Fruit fly (Drosophila melanogaster) whole organism, embryonic: ENCODE measurements around the gene regucalcin.

Experiments
- BEAF-32 ChIP-seq: fragments of 200-800 bp; sonication (Bioruptor generic); optimal IDR thresholded peaks from 3 replicates; lab custom pipeline; 2017; ENCODE audit warnings: missing biosample characterization, missing genetic modification characterization, mild to moderate bottlenecking, moderate library complexity, missing genetic modification reagents
- Blimp-1 ChIP-seq: fragments of 200-800 bp; sonication (Bioruptor generic); optimal IDR thresholded peaks from 3 replicates; lab custom pipeline; 2018; ENCODE audit warnings: missing biosample characterization, missing genetic modification characterization, mild to moderate bottlenecking, moderate library complexity, missing genetic modification reagents
- CG10654 ChIP-seq: fragments of 200-800 bp; sonication (Bioruptor generic); optimal IDR thresholded peaks from 2 replicates; lab custom pipeline; 2016; ENCODE audit warnings: missing biosample characterization, missing genetic modification characterization
- CG11398 ChIP-seq: fragments of 200-800 bp; sonication (Bioruptor generic); optimal IDR thresholded peaks from 2 replicates; lab custom pipeline; 2016; ENCODE audit warnings: missing biosample characterization, missing genetic modification characterization
- CG12219 ChIP-seq: fragments of 200-800 bp; sonication (Bioruptor generic); optimal IDR thresholded peaks from 3 replicates; lab custom pipeline; 2018; ENCODE audit warnings: missing biosample characterization, mild to moderate bottlenecking, missing genetic modification characterization
- CG12391 ChIP-seq: fragments of 200-800 bp; sonication (Bioruptor generic); optimal IDR thresholded peaks from 3 replicates; lab custom pipeline; 2018; ENCODE audit warnings: missing biosample characterization, mild to moderate bottlenecking, missing genetic modification characterization, moderate library complexity
- CG12659 ChIP-seq: fragments of 200-800 bp; sonication (Bioruptor generic); optimal IDR thresholded peaks from 3 replicates; lab custom pipeline; 2017; ENCODE audit warnings: mild to moderate bottlenecking, missing biosample characterization, missing genetic modification reagents, missing genetic modification characterization
- CG13123 ChIP-seq: fragments of 200-800 bp; sonication (Bioruptor generic); optimal IDR thresholded peaks from 2 replicates; lab custom pipeline; 2016; ENCODE audit warnings: missing biosample characterization, missing genetic modification characterization
- CG13775 ChIP-seq: fragments of 200-800 bp; sonication (Bioruptor generic); optimal IDR thresholded peaks from 3 replicates; lab custom pipeline; 2017; ENCODE audit warnings: missing biosample characterization, mild to moderate bottlenecking, missing genetic modification characterization
- CG14014 ChIP-seq: fragments of 200-800 bp; sonication (Bioruptor generic); IDR thresholded peaks from 2 replicates; pipeline ENCODE4 v1.3.6; 2022; ENCODE audit warnings: missing biosample characterization, missing genetic modification characterization
- CG14050 ChIP-seq: fragments of 200-800 bp; sonication (Bioruptor generic); IDR thresholded peaks from 3 replicates; pipeline ENCODE4 v1.3.6; 2022; ENCODE audit warnings: missing biosample characterization, missing genetic modification characterization
- CG14860 ChIP-seq: fragments of 200-800 bp; sonication (Bioruptor generic); IDR thresholded peaks from 3 replicates; pipeline ENCODE4 v1.3.6; 2022; ENCODE audit warnings: missing biosample characterization, missing genetic modification characterization; ENCODE audit not compliant: partially characterized antibody
- CG15601 ChIP-seq: fragments of 200-800 bp; sonication (Bioruptor generic); optimal IDR thresholded peaks from 3 replicates; lab custom pipeline; 2019; ENCODE audit warnings: missing biosample characterization, mild to moderate bottlenecking, missing genetic modification characterization, moderate library complexity
- CG18619 ChIP-seq: fragments of 200-800 bp; sonication (Bioruptor generic); optimal IDR thresholded peaks from 3 replicates; lab custom pipeline; 2017; ENCODE audit warnings: missing biosample characterization, mild to moderate bottlenecking, missing genetic modification characterization
- CG2199 ChIP-seq: fragments of 200-800 bp; sonication (Bioruptor generic); IDR thresholded peaks from 3 replicates; pipeline ENCODE4 v1.3.6; 2022; ENCODE audit warnings: missing biosample characterization, missing genetic modification characterization
- CG2678 ChIP-seq: fragments of 200-800 bp; sonication (Bioruptor generic); optimal IDR thresholded peaks from 3 replicates; lab custom pipeline; 2019; ENCODE audit warnings: missing biosample characterization, mild to moderate bottlenecking, missing genetic modification characterization, moderate library complexity
- CG31224 ChIP-seq: fragments of 200-800 bp; sonication (Bioruptor generic); IDR thresholded peaks from 2 replicates; pipeline ENCODE4 v1.3.6; 2022; ENCODE audit warnings: missing biosample characterization, missing genetic modification characterization
- CG31441 ChIP-seq: fragments of 200-800 bp; sonication (Bioruptor generic); IDR thresholded peaks from 2 replicates; pipeline ENCODE4 v1.3.6; 2022; ENCODE audit warnings: missing biosample characterization, missing genetic modification characterization
- CG33213 ChIP-seq: fragments of 200-800 bp; sonication (Bioruptor generic); optimal IDR thresholded peaks from 3 replicates; lab custom pipeline; 2016; ENCODE audit warnings: missing biosample characterization, missing genetic modification characterization
- CG6272 ChIP-seq: fragments of 200-800 bp; sonication (Bioruptor generic); IDR thresholded peaks from 2 replicates; pipeline ENCODE4 v1.3.6; 2022; ENCODE audit warnings: missing biosample characterization, missing genetic modification characterization
- CG7963 ChIP-seq: fragments of 200-800 bp; sonication (Bioruptor generic); IDR thresholded peaks from 3 replicates; pipeline ENCODE4 v1.3.6; 2022; ENCODE audit warnings: missing biosample characterization, missing genetic modification characterization; ENCODE audit not compliant: partially characterized antibody
- CG8924 ChIP-seq: fragments of 200-800 bp; optimal IDR thresholded peaks from 3 replicates; lab custom pipeline; 2019; ENCODE audit warnings: missing biosample characterization, mild to moderate bottlenecking, missing genetic modification characterization, moderate library complexity
- Doc2 ChIP-seq: fragments of 200-800 bp; sonication (Bioruptor generic); IDR thresholded peaks from 2 replicates; pipeline ENCODE4 v1.3.6; 2022; ENCODE audit warnings: missing biosample characterization, missing genetic modification characterization
- E2f2 ChIP-seq: fragments of 200-800 bp; sonication (Bioruptor generic); IDR thresholded peaks from 2 replicates; pipeline ENCODE4 v1.3.6; 2022; ENCODE audit warnings: missing biosample characterization, missing genetic modification characterization
- ERR ChIP-seq: fragments of 200-800 bp; sonication (Bioruptor generic); optimal IDR thresholded peaks from 2 replicates; lab custom pipeline; 2016; ENCODE audit warnings: missing biosample characterization, missing genetic modification characterization
- HLH4C ChIP-seq: fragments of 200-800 bp; sonication (Bioruptor generic); IDR thresholded peaks from 3 replicates; pipeline ENCODE4 v1.3.6; 2022; ENCODE audit warnings: missing biosample characterization, missing genetic modification characterization; ENCODE audit not compliant: partially characterized antibody
- HmgZ ChIP-seq: fragments of 200-800 bp; sonication (Bioruptor generic); optimal IDR thresholded peaks from 2 replicates; lab custom pipeline; 2018; ENCODE audit warnings: missing biosample characterization, mild to moderate bottlenecking, missing genetic modification characterization
- MESR4 ChIP-seq: fragments of 200-800 bp; sonication (Bioruptor generic); optimal IDR thresholded peaks from 2 replicates; lab custom pipeline; 2018; ENCODE audit warnings: missing biosample characterization, mild to moderate bottlenecking, missing genetic modification characterization, moderate library complexity
- Mad ChIP-seq: fragments of 200-800 bp; sonication (Bioruptor generic); optimal IDR thresholded peaks from 2 replicates; lab custom pipeline; 2016; ENCODE audit warnings: missing biosample characterization, missing genetic modification characterization
- Med ChIP-seq: fragments of 200-800 bp; sonication (Bioruptor generic); peaks from one replicate; lab custom pipeline; 2016; ENCODE audit warnings: missing biosample characterization, missing genetic modification characterization, mild to moderate bottlenecking, inconsistent platforms, moderate library complexity
- Side ChIP-seq: fragments of 200-800 bp; sonication (Bioruptor generic); optimal IDR thresholded peaks from 2 replicates; lab custom pipeline; 2016; ENCODE audit warnings: missing biosample characterization, missing genetic modification characterization
- abd-A ChIP-seq: fragments of 200-800 bp; sonication (Bioruptor generic); optimal IDR thresholded peaks from 3 replicates; lab custom pipeline; 2019; ENCODE audit warnings: missing biosample characterization, mild to moderate bottlenecking, missing genetic modification characterization, moderate library complexity
- ato ChIP-seq: fragments of 200-800 bp; sonication (Bioruptor generic); IDR thresholded peaks from 2 replicates; pipeline ENCODE4 v1.3.6; 2022; ENCODE audit warnings: missing biosample characterization, missing genetic modification characterization; ENCODE audit not compliant: partially characterized antibody
- bbx ChIP-seq: fragments of 200-800 bp; sonication (Bioruptor generic); IDR thresholded peaks from 2 replicates; pipeline ENCODE4 v1.3.6; 2022; ENCODE audit warnings: missing biosample characterization, missing genetic modification characterization; ENCODE audit not compliant: partially characterized antibody
- br ChIP-seq: fragments of >200 bp; optimal IDR thresholded peaks from 2 replicates; lab custom pipeline; 2017
- btn ChIP-seq: fragments of 200-800 bp; sonication (Bioruptor generic); optimal IDR thresholded peaks from 2 replicates; lab custom pipeline; 2016; ENCODE audit warnings: missing biosample characterization, missing genetic modification characterization
- crc ChIP-seq: fragments of 200-800 bp; sonication (Bioruptor generic); optimal IDR thresholded peaks from 2 replicates; lab custom pipeline; 2016; ENCODE audit warnings: missing biosample characterization, missing genetic modification characterization
- crol ChIP-seq: fragments of 200-800 bp; sonication (Bioruptor generic); IDR thresholded peaks from 2 replicates; pipeline ENCODE4 v1.3.6; 2022; ENCODE audit warnings: missing biosample characterization, missing genetic modification characterization
- dpn ChIP-seq, 2 experiments: fragments of 200-800 bp; sonication (Bioruptor generic); optimal IDR thresholded peaks; 3 replicates each; lab custom pipeline; 2016; ENCODE audit warnings: missing biosample characterization in 2 of 2, missing genetic modification characterization in 2 of 2
- ham ChIP-seq: fragments of 200-800 bp; sonication (Bioruptor generic); IDR thresholded peaks from 2 replicates; pipeline ENCODE4 v1.3.6; 2022; ENCODE audit warnings: missing biosample characterization, missing genetic modification characterization
- hb ChIP-seq: fragments of 200-800 bp; sonication (Bioruptor generic); IDR thresholded peaks from 3 replicates; pipeline ENCODE4 v1.3.6; 2022; ENCODE audit warnings: missing biosample characterization, missing genetic modification characterization; ENCODE audit not compliant: partially characterized antibody
- kni ChIP-seq: fragments of 200-800 bp; sonication (Bioruptor generic); optimal IDR thresholded peaks from 3 replicates; lab custom pipeline; 2017; ENCODE audit warnings: mild to moderate bottlenecking, missing biosample characterization, missing genetic modification reagents, missing genetic modification characterization
- lab ChIP-seq: fragments of 200-800 bp; sonication (Bioruptor generic); optimal IDR thresholded peaks from 3 replicates; lab custom pipeline; 2017; ENCODE audit warnings: missing biosample characterization, missing genetic modification characterization, mild to moderate bottlenecking, moderate library complexity, missing genetic modification reagents
- nerfin-1 ChIP-seq: fragments of 200-800 bp; sonication (Bioruptor generic); optimal IDR thresholded peaks from 3 replicates; lab custom pipeline; 2019; ENCODE audit warnings: missing biosample characterization, mild to moderate bottlenecking, missing genetic modification characterization, moderate library complexity
- pros ChIP-seq: fragments of 200-800 bp; sonication (Bioruptor generic); optimal IDR thresholded peaks from 3 replicates; lab custom pipeline; 2019; ENCODE audit warnings: missing biosample characterization, mild to moderate bottlenecking, missing genetic modification characterization, moderate library complexity
- slbo ChIP-seq: fragments of 200-800 bp; sonication (Bioruptor generic); IDR thresholded peaks from 2 replicates; pipeline ENCODE4 v1.3.6; 2022; ENCODE audit warnings: missing biosample characterization, missing genetic modification characterization
- sob ChIP-seq: fragments of 200-800 bp; sonication (Bioruptor generic); IDR thresholded peaks from 2 replicates; pipeline ENCODE4 v1.3.6; 2022; ENCODE audit warnings: missing biosample characterization, missing genetic modification characterization
- tio ChIP-seq: fragments of 200-800 bp; sonication (Bioruptor generic); optimal IDR thresholded peaks from 2 replicates; lab custom pipeline; 2017; ENCODE audit warnings: missing biosample characterization, missing genetic modification characterization, inconsistent platforms
- toy ChIP-seq: fragments of 200-800 bp; sonication (Bioruptor generic); IDR thresholded peaks from 2 replicates; pipeline ENCODE4 v1.3.6; 2022; ENCODE audit warnings: missing biosample characterization, missing genetic modification characterization
- unpg ChIP-seq: fragments of 200-800 bp; sonication (Bioruptor generic); optimal IDR thresholded peaks from 3 replicates; lab custom pipeline; 2018; ENCODE audit warnings: missing biosample characterization, mild to moderate bottlenecking, missing genetic modification characterization, moderate library complexity

The regucalcin gene

dm6 chrX:12018440-12019101 is 6.4 kb downstream of the regucalcin start, which contains the start of gene Lsm12a (continued):
- TF ChIP-seq CG11398 (GFP tag; lab: Kevin White, UChicago), result no peak
- peak; percentile 60; the same call in 1 of the 3 replicates for TF ChIP-seq hb
- no peak for TF ChIP-seq btn (GFP tag; lab: Kevin White, UChicago)
- no peak for TF ChIP-seq lab (GFP tag; lab: Kevin White, UChicago)
- TF ChIP-seq CG7963 (GFP tag; lab: Robert Waterston, UW), result peak; percentile 58
- TF ChIP-seq kni (GFP tag; lab: Kevin White, UChicago), result no peak
- TF ChIP-seq CG12219 (GFP tag; lab: Kevin White, UChicago), result no peak
- TF ChIP-seq CG8924 (tag; lab: Kevin White, UChicago), result peak; percentile 15
- TF ChIP-seq HmgZ (tag; lab: Kevin White, UChicago), result peak; percentile 9
- no peak for TF ChIP-seq CG13123 (GFP tag; lab: Kevin White, UChicago)
- peak; percentile 75 for TF ChIP-seq bbx (GFP tag; lab: Robert Waterston, UW)
- no peak for TF ChIP-seq Side (GFP tag; lab: Kevin White, UChicago)
- TF ChIP-seq nerfin-1, result no peak
- no peak for TF ChIP-seq abd-A (tag; lab: Kevin White, UChicago)
- no peak for TF ChIP-seq Doc2 (GFP tag; lab: Robert Waterston, UW)
- TF ChIP-seq CG12659, result peak; percentile 23
- TF ChIP-seq pros (GFP tag; lab: Kevin White, UChicago), result no peak
- TF ChIP-seq CG15601 (tag; lab: Kevin White, UChicago), result no peak
- no peak for TF ChIP-seq unpg (GFP tag; lab: Kevin White, UChicago)
- TF ChIP-seq E2f2 (GFP tag; lab: Robert Waterston, UW), result peak; percentile 13; the same call in 1 of the 2 replicates
- TF ChIP-seq Med (GFP tag; lab: Kevin White, UChicago), result peak; percentile 20
- TF ChIP-seq sob (GFP tag; lab: Robert Waterston, UW), result 0 out of 2 replicates have a peak, but pooled peaks have one; percentile 8
- no peak for TF ChIP-seq ham (GFP tag; lab: Robert Waterston, UW)
- no peak for TF ChIP-seq CG14014 (GFP tag; lab: Robert Waterston, UW)
- TF ChIP-seq CG14860, result peak; percentile 23; the same call in 2 of the 3 replicates
- no peak for TF ChIP-seq slbo (GFP tag; lab: Robert Waterston, UW)
- TF ChIP-seq CG6272, result no peak
- TF ChIP-seq CG2199 (GFP tag; lab: Robert Waterston, UW), result no peak
- no peak for TF ChIP-seq CG12391 (tag; lab: Kevin White, UChicago)
- TF ChIP-seq CG14050 (GFP tag; lab: Robert Waterston, UW), result no peak
- no peak for TF ChIP-seq CG18619 (GFP tag; lab: Kevin White, UChicago)
- TF ChIP-seq HLH4C, result peak; percentile 31
- peak; percentile 85 for TF ChIP-seq MESR4
- no peak for TF ChIP-seq CG10654
- peak; percentile 44; the same call in 1 of the 2 replicates for TF ChIP-seq ato
- TF ChIP-seq ERR, result no peak
- no peak for TF ChIP-seq CG31441
- TF ChIP-seq Mad (GFP tag; lab: Kevin White, UChicago), result no peak
- TF ChIP-seq CG33213 (GFP tag; lab: Kevin White, UChicago), result no peak
- TF ChIP-seq br (lab: Kevin White, UChicago), result no peak
- no peak for TF ChIP-seq crc (GFP tag; lab: Kevin White, UChicago)
- TF ChIP-seq dpn (GFP tag; optimal IDR thresholded peaks at IDR 0.05; lab: Kevin White, UChicago), result no peak
- TF ChIP-seq CG13775 (GFP tag; lab: Kevin White, UChicago), result no peak
- TF ChIP-seq crol (GFP tag; lab: Robert Waterston, UW), result no peak
- TF ChIP-seq Blimp-1 (GFP tag; lab: Kevin White, UChicago), result peak; percentile 46
- peak; percentile 74 for TF ChIP-seq BEAF-32 (GFP tag; lab: Kevin White, UChicago)
- no peak for TF ChIP-seq tio (GFP tag; lab: Kevin White, UChicago)
- TF ChIP-seq CG2678 (tag; lab: Kevin White, UChicago), result no peak
- no peak for TF ChIP-seq CG31224 (GFP tag; lab: Robert Waterston, UW)
- TF ChIP-seq toy (GFP tag; lab: Robert Waterston, UW), result no peak
